Fruit fly (Drosophila melanogaster) whole organism, embryonic: ENCODE results near the gene aop.

Source experiments
- Bdp1 ChIP-seq: fragments of 200-800 bp; sonication (Bioruptor generic); optimal IDR thresholded peaks from 3 replicates; lab custom pipeline; 2016; ENCODE audit warnings: missing biosample characterization, missing genetic modification characterization
- CG11695 ChIP-seq: fragments of 200-800 bp; sonication (Bioruptor generic); IDR thresholded peaks from 3 replicates; pipeline ENCODE4 v1.3.6; 2022; ENCODE audit warnings: missing biosample characterization, missing genetic modification characterization
- CG12299 ChIP-seq: fragments of 200-800 bp; sonication (Bioruptor generic); optimal IDR thresholded peaks from 2 replicates; lab custom pipeline; 2018; ENCODE audit warnings: missing biosample characterization, mild to moderate bottlenecking, missing genetic modification characterization
- CG12391 ChIP-seq: fragments of 200-800 bp; sonication (Bioruptor generic); optimal IDR thresholded peaks from 3 replicates; lab custom pipeline; 2018; ENCODE audit warnings: missing biosample characterization, mild to moderate bottlenecking, missing genetic modification characterization, moderate library complexity
- CG14441 ChIP-seq: fragments of 200-800 bp; sonication (Bioruptor generic); IDR thresholded peaks from 2 replicates; pipeline ENCODE4 v1.3.6; 2022; ENCODE audit warnings: missing biosample characterization, missing genetic modification characterization
- CG15073 ChIP-seq: fragments of 200-800 bp; sonication (Bioruptor generic); optimal IDR thresholded peaks from 2 replicates; lab custom pipeline; 2016; ENCODE audit warnings: missing biosample characterization, missing genetic modification characterization
- CG1529 ChIP-seq: fragments of 200-800 bp; sonication (Bioruptor generic); optimal IDR thresholded peaks from 3 replicates; lab custom pipeline; 2018; ENCODE audit warnings: missing biosample characterization, missing genetic modification characterization
- CG15514 ChIP-seq: fragments of 200-800 bp; sonication (Bioruptor generic); optimal IDR thresholded peaks from 3 replicates; lab custom pipeline; 2017; ENCODE audit warnings: missing biosample characterization, missing genetic modification characterization, mild to moderate bottlenecking, moderate library complexity, missing genetic modification reagents
- CG17328 ChIP-seq: fragments of 200-800 bp; sonication (Bioruptor generic); IDR thresholded peaks from 2 replicates; pipeline ENCODE4 v1.3.6; 2022; ENCODE audit warnings: missing biosample characterization, missing genetic modification characterization
- CG17359 ChIP-seq: fragments of 200-800 bp; sonication (Bioruptor generic); optimal IDR thresholded peaks from 3 replicates; lab custom pipeline; 2018; ENCODE audit warnings: missing biosample characterization, mild to moderate bottlenecking, missing genetic modification characterization, moderate library complexity
- CG18011 ChIP-seq: fragments of 200-800 bp; sonication (Bioruptor generic); optimal IDR thresholded peaks from 2 replicates; lab custom pipeline; 2017; ENCODE audit warnings: missing biosample characterization, missing genetic modification characterization, mild to moderate bottlenecking, moderate library complexity, missing genotype
- CG2116 ChIP-seq: fragments of 200-800 bp; sonication (Bioruptor generic); optimal IDR thresholded peaks from 3 replicates; lab custom pipeline; 2018; ENCODE audit warnings: missing biosample characterization, mild to moderate bottlenecking, missing genetic modification characterization
- CG2889 ChIP-seq: fragments of 200-800 bp; sonication (Bioruptor generic); IDR thresholded peaks from 3 replicates; pipeline ENCODE4 v1.3.6; 2022; ENCODE audit warnings: missing biosample characterization, missing genetic modification characterization
- CG30403 ChIP-seq: fragments of 200-800 bp; sonication (Bioruptor generic); optimal IDR thresholded peaks from 3 replicates; lab custom pipeline; 2016; ENCODE audit warnings: missing biosample characterization, missing genetic modification characterization
- CG3065 ChIP-seq: fragments of 200-800 bp; sonication (Bioruptor generic); optimal IDR thresholded peaks from 2 replicates; lab custom pipeline; 2016; ENCODE audit warnings: missing biosample characterization, missing genetic modification characterization
- CG31224 ChIP-seq: fragments of 200-800 bp; sonication (Bioruptor generic); IDR thresholded peaks from 2 replicates; pipeline ENCODE4 v1.3.6; 2022; ENCODE audit warnings: missing biosample characterization, missing genetic modification characterization
- CG31365 ChIP-seq: fragments of 200-800 bp; sonication (Bioruptor generic); optimal IDR thresholded peaks from 2 replicates; lab custom pipeline; 2018; ENCODE audit warnings: missing biosample characterization, mild to moderate bottlenecking, missing genetic modification characterization
- CG42726 ChIP-seq: fragments of 200-800 bp; sonication (Bioruptor generic); IDR thresholded peaks from 2 replicates; pipeline ENCODE4 v1.3.6; 2022; ENCODE audit warnings: missing biosample characterization, missing genetic modification characterization; ENCODE audit not compliant: partially characterized antibody
- CG4617 ChIP-seq: fragments of 200-800 bp; sonication (Bioruptor generic); optimal IDR thresholded peaks from 3 replicates; lab custom pipeline; 2016; ENCODE audit warnings: missing biosample characterization, missing genetic modification characterization, borderline replicate concordance
- CG6791 ChIP-seq: fragments of 200-800 bp; sonication (Bioruptor generic); IDR thresholded peaks from 3 replicates; pipeline ENCODE4 v1.3.6; 2022; ENCODE audit warnings: missing biosample characterization, missing genetic modification characterization; ENCODE audit not compliant: partially characterized antibody
- CG7556 ChIP-seq: fragments of 200-800 bp; sonication (Bioruptor generic); optimal IDR thresholded peaks from 2 replicates; lab custom pipeline; 2017; ENCODE audit warnings: missing biosample characterization, mild to moderate bottlenecking, missing genetic modification characterization
- CG7928 ChIP-seq: fragments of 200-800 bp; sonication (Bioruptor generic); optimal IDR thresholded peaks from 2 replicates; lab custom pipeline; 2017; ENCODE audit warnings: missing biosample characterization, mild to moderate bottlenecking, missing genetic modification characterization
- CG9215 ChIP-seq: fragments of 200-800 bp; sonication (Bioruptor generic); IDR thresholded peaks from 2 replicates; pipeline ENCODE4 v1.3.6; 2022; ENCODE audit warnings: missing biosample characterization, missing genetic modification characterization
- CTCF ChIP-seq: fragments of 200-800 bp; sonication (Bioruptor generic); optimal IDR thresholded peaks from 2 replicates; lab custom pipeline; 2017; ENCODE audit warnings: missing biosample characterization, mild to moderate bottlenecking, missing genetic modification characterization, moderate library complexity
- D ChIP-seq, 2 experiments: fragments of 200-800 bp in 1 of 2; fragments of >200 bp in 1 of 2; sonication (Bioruptor generic) in 1 of 2; optimal IDR thresholded peaks; 2 replicates in 1 of 2; 3 replicates in 1 of 2; lab custom pipeline; 2017; ENCODE audit warnings: mild to moderate bottlenecking in 1 of 2, missing biosample characterization in 1 of 2, missing genetic modification characterization in 1 of 2, missing genetic modification reagents in 1 of 2
- D19A ChIP-seq: fragments of 200-800 bp; optimal IDR thresholded peaks from 3 replicates; lab custom pipeline; 2019; ENCODE audit warnings: missing biosample characterization, mild to moderate bottlenecking, missing genetic modification characterization, moderate library complexity
- Dll ChIP-seq: fragments of 200-800 bp; sonication (Bioruptor generic); IDR thresholded peaks from 4 replicates; pipeline ENCODE4 v1.3.6; 2022; ENCODE audit warnings: missing biosample characterization, missing genetic modification characterization; ENCODE audit not compliant: partially characterized antibody
- Dref ChIP-seq: fragments of 200-800 bp; sonication (Bioruptor generic); IDR thresholded peaks from 2 replicates; pipeline ENCODE4 v1.3.6; 2022; ENCODE audit warnings: missing biosample characterization, missing genetic modification characterization
- Myb ChIP-seq: fragments of 200-800 bp; sonication (Bioruptor generic); optimal IDR thresholded peaks from 2 replicates; lab custom pipeline; 2016; ENCODE audit warnings: missing biosample characterization, missing genetic modification characterization
- Oli ChIP-seq: fragments of 200-800 bp; sonication (Bioruptor generic); optimal IDR thresholded peaks from 2 replicates; lab custom pipeline; 2018; ENCODE audit warnings: missing biosample characterization, mild to moderate bottlenecking, missing genetic modification characterization, moderate library complexity
- Xbp1 ChIP-seq: fragments of 200-800 bp; sonication (Bioruptor generic); optimal IDR thresholded peaks from 3 replicates; lab custom pipeline; 2016; ENCODE audit warnings: missing biosample characterization, mild to moderate bottlenecking, missing genetic modification characterization
- bab2 ChIP-seq: fragments of 200-800 bp; sonication (Bioruptor generic); optimal IDR thresholded peaks from 2 replicates; lab custom pipeline; 2016; ENCODE audit warnings: missing biosample characterization, missing genetic modification characterization
- cad ChIP-seq: fragments of >200 bp; optimal IDR thresholded peaks from 2 replicates; lab custom pipeline; 2017; ENCODE audit warnings: missing biosample characterization, missing genetic modification characterization
- dimm ChIP-seq: fragments of 200-800 bp; sonication (Bioruptor generic); IDR thresholded peaks from 2 replicates; pipeline ENCODE4 v1.3.6; 2022; ENCODE audit warnings: missing biosample characterization, missing genetic modification characterization
- dmrt11E ChIP-seq: fragments of 200-800 bp; sonication (Bioruptor generic); optimal IDR thresholded peaks from 3 replicates; lab custom pipeline; 2018; ENCODE audit warnings: missing biosample characterization, mild to moderate bottlenecking, missing genetic modification characterization, moderate library complexity
- fd64A ChIP-seq: fragments of 200-800 bp; sonication (Bioruptor generic); optimal IDR thresholded peaks from 3 replicates; lab custom pipeline; 2018; ENCODE audit warnings: missing biosample characterization, mild to moderate bottlenecking, missing genetic modification characterization
- gsb ChIP-seq: fragments of 200-800 bp; sonication (Bioruptor generic); IDR thresholded peaks from 2 replicates; pipeline ENCODE4 v1.3.6; 2022; ENCODE audit warnings: missing biosample characterization, missing genetic modification characterization
- gt ChIP-seq: fragments of 200-800 bp; sonication (Bioruptor generic); IDR thresholded peaks from 2 replicates; pipeline ENCODE4 v1.3.6; 2022; ENCODE audit warnings: missing biosample characterization, missing genetic modification characterization
- lmd ChIP-seq: fragments of 200-800 bp; sonication (Bioruptor generic); IDR thresholded peaks from 2 replicates; pipeline ENCODE4 v1.3.6; 2022; ENCODE audit warnings: missing biosample characterization, missing genetic modification characterization
- odd ChIP-seq: fragments of 200-800 bp; sonication (Bioruptor generic); optimal IDR thresholded peaks from 2 replicates; lab custom pipeline; 2017; ENCODE audit warnings: missing biosample characterization, mild to moderate bottlenecking, missing genetic modification characterization
- otp ChIP-seq: fragments of 200-800 bp; sonication (Bioruptor generic); IDR thresholded peaks from 3 replicates; pipeline ENCODE4, ENCODE4 v1.3.6; 2022; ENCODE audit warnings: missing biosample characterization, missing genetic modification characterization
- phol ChIP-seq: fragments of 200-800 bp; sonication (Bioruptor generic); optimal IDR thresholded peaks from 3 replicates; lab custom pipeline; 2018; ENCODE audit warnings: missing biosample characterization, mild to moderate bottlenecking, missing genetic modification characterization, moderate library complexity
- pros ChIP-seq: fragments of 200-800 bp; sonication (Bioruptor generic); optimal IDR thresholded peaks from 3 replicates; lab custom pipeline; 2019; ENCODE audit warnings: missing biosample characterization, mild to moderate bottlenecking, missing genetic modification characterization, moderate library complexity
- scrt ChIP-seq: fragments of 200-800 bp; sonication (Bioruptor generic); optimal IDR thresholded peaks from 2 replicates; lab custom pipeline; 2018; ENCODE audit warnings: missing biosample characterization, mild to moderate bottlenecking, missing genetic modification characterization, moderate library complexity
- slbo ChIP-seq: fragments of 200-800 bp; sonication (Bioruptor generic); IDR thresholded peaks from 2 replicates; pipeline ENCODE4 v1.3.6; 2022; ENCODE audit warnings: missing biosample characterization, missing genetic modification characterization
- sqz ChIP-seq: fragments of 200-800 bp; sonication (Bioruptor generic); optimal IDR thresholded peaks from 3 replicates; lab custom pipeline; 2018; ENCODE audit warnings: missing biosample characterization, mild to moderate bottlenecking, missing genetic modification characterization
- tll ChIP-seq, 2 experiments: fragments of 200-800 bp in 1 of 2; fragments of >200 bp in 1 of 2; sonication (Bioruptor generic) in 1 of 2; optimal IDR thresholded peaks; 2 replicates each; lab custom pipeline; 2017 to 2019; ENCODE audit warnings: missing biosample characterization in 2 of 2, missing genetic modification characterization in 2 of 2, mild to moderate bottlenecking in 1 of 2, moderate library complexity in 1 of 2
- usp ChIP-seq: fragments of >200 bp; optimal IDR thresholded peaks from 2 replicates; lab custom pipeline; 2017; ENCODE audit warnings: missing biosample characterization, missing genetic modification characterization
- vvl ChIP-seq: fragments of 200-800 bp; sonication (Bioruptor generic); IDR thresholded peaks from 2 replicates; pipeline ENCODE4 v1.3.6; 2022; ENCODE audit warnings: missing biosample characterization, missing genetic modification characterization
- wor ChIP-seq: fragments of 200-800 bp; sonication (Bioruptor generic); IDR thresholded peaks from 2 replicates; pipeline ENCODE4 v1.3.6; 2022; ENCODE audit warnings: missing biosample characterization, missing genetic modification characterization

The aop gene

dm6 chr2L:2177312-2177968 lies 1.1 kb downstream of the aop start (continued):
- TF ChIP-seq Bdp1 (no peak), bab2 (GFP tag; lab: Kevin White, UChicago) (peak; percentile 50), CG18011 (no peak), dimm (no peak), phol (tag; lab: Kevin White, UChicago) (peak; percentile 38), slbo (GFP tag; lab: Robert Waterston, UW) (peak; percentile 72), CG15073 (no peak), lmd (GFP tag; lab: Robert Waterston, UW) (peak; percentile 55), CG7556 (GFP tag; lab: Kevin White, UChicago) (peak; percentile 34), CG17359 (tag; lab: Kevin White, UChicago) (peak; percentile 22), CG17328 (GFP tag; lab: Robert Waterston, UW) (peak; percentile 53; the same call in 1 of the 2 replicates), odd (GFP tag; lab: Kevin White, UChicago) (no peak), Myb (GFP tag; lab: Kevin White, UChicago) (peak; percentile 46), wor (GFP tag; lab: Robert Waterston, UW) (no peak), CG15514 (GFP tag; lab: Kevin White, UChicago) (peak; percentile 30), pros (GFP tag; lab: Kevin White, UChicago) (peak; percentile 6), CG14441 (peak; percentile 48), CG2116 (GFP tag; lab: Kevin White, UChicago) (no peak), fd64A (GFP tag; lab: Kevin White, UChicago) (no peak), CG31365 (tag; lab: Kevin White, UChicago) (no peak), Oli (tag; lab: Kevin White, UChicago) (peak; percentile 63), gt (no peak), scrt (GFP tag; lab: Kevin White, UChicago) (no peak), CG31224 (GFP tag; lab: Robert Waterston, UW) (no peak), CG12299 (tag; lab: Kevin White, UChicago) (no peak), tll (GFP tag; optimal IDR thresholded peaks at IDR 0.05; lab: Kevin White, UChicago) (no peak), vvl (GFP tag; lab: Robert Waterston, UW) (peak; percentile 66), CG3065 (GFP tag; lab: Kevin White, UChicago) (peak; percentile 29), Xbp1 (peak; percentile 48), CG6791 (GFP tag; lab: Robert Waterston, UW) (no peak), CG7928 (no peak), CG11695 (no peak), CG2889 (no peak), CG4617 (peak; percentile 8), CG30403 (peak; percentile 56), Dll (GFP tag; lab: Robert Waterston, UW) (no peak), cad (GFP tag; lab: Kevin White, UChicago) (no peak), Dref (GFP tag; lab: Robert Waterston, UW) (no peak), CG9215 (GFP tag; lab: Robert Waterston, UW) (0 out of 2 replicates have a peak, but pooled peaks have one; percentile 31), gsb (no peak), CTCF (GFP tag; lab: Kevin White, UChicago) (no peak), dmrt11E (tag; lab: Kevin White, UChicago) (peak; percentile 26), usp (no peak), D (optimal IDR thresholded peaks at IDR 0.05; lab: Kevin White, UChicago) (no peak), D (GFP tag; optimal IDR thresholded peaks at IDR 0.05; lab: Kevin White, UChicago) (peak; percentile 42), otp (no peak), sqz (no peak), CG1529 (GFP tag; lab: Kevin White, UChicago) (no peak), D19A (tag; lab: Kevin White, UChicago) (peak; percentile 39), CG12391 (tag; lab: Kevin White, UChicago) (peak; percentile 26), CG42726 (no peak)
